Fruit fly (Drosophila melanogaster) whole organism, embryonic: ENCODE measurements around the gene CG14221.

ENCODE experiments used
- Atf3 ChIP-seq: fragments of 200-800 bp; sonication (Bioruptor generic); optimal IDR thresholded peaks from 3 replicates; lab custom pipeline; 2016; ENCODE audit warnings: missing biosample characterization, missing genetic modification characterization
- BtbVII ChIP-seq: fragments of 200-800 bp; sonication (Bioruptor generic); optimal IDR thresholded peaks from 3 replicates; lab custom pipeline; 2017; ENCODE audit warnings: missing biosample characterization, mild to moderate bottlenecking, missing genetic modification characterization
- Bteb2 ChIP-seq: fragments of 200-800 bp; sonication (Bioruptor generic); optimal IDR thresholded peaks from 2 replicates; lab custom pipeline; 2016; ENCODE audit warnings: missing biosample characterization, missing genetic modification characterization
- CG10462 ChIP-seq: fragments of 200-800 bp; sonication (Bioruptor generic); optimal IDR thresholded peaks from 2 replicates; lab custom pipeline; 2016; ENCODE audit warnings: missing biosample characterization, missing genetic modification characterization
- CG11247 ChIP-seq: fragments of 200-800 bp; sonication (Bioruptor generic); IDR thresholded peaks from 2 replicates; pipeline ENCODE4 v1.3.6; 2022; ENCODE audit warnings: missing biosample characterization, missing genetic modification characterization
- CG14050 ChIP-seq: fragments of 200-800 bp; sonication (Bioruptor generic); IDR thresholded peaks from 3 replicates; pipeline ENCODE4 v1.3.6; 2022; ENCODE audit warnings: missing biosample characterization, missing genetic modification characterization
- CG15011 ChIP-seq: fragments of 200-800 bp; sonication (Bioruptor generic); optimal IDR thresholded peaks from 3 replicates; lab custom pipeline; 2018; ENCODE audit warnings: missing biosample characterization, mild to moderate bottlenecking, missing genetic modification characterization
- CG1602 ChIP-seq: fragments of 200-800 bp; sonication (Bioruptor generic); optimal IDR thresholded peaks from 3 replicates; lab custom pipeline; 2016; ENCODE audit warnings: missing biosample characterization, missing genetic modification characterization
- CG16815 ChIP-seq: fragments of 200-800 bp; sonication (Bioruptor generic); optimal IDR thresholded peaks from 3 replicates; lab custom pipeline; 2017; ENCODE audit warnings: missing biosample characterization, mild to moderate bottlenecking, missing genetic modification characterization
- CG18262 ChIP-seq: fragments of 200-800 bp; optimal IDR thresholded peaks from 3 replicates; lab custom pipeline; 2019; ENCODE audit warnings: missing biosample characterization, mild to moderate bottlenecking, missing genetic modification characterization, moderate library complexity
- CG2712 ChIP-seq: fragments of 200-800 bp; optimal IDR thresholded peaks from 3 replicates; lab custom pipeline; 2019; ENCODE audit warnings: missing biosample characterization, mild to moderate bottlenecking, missing genetic modification characterization, moderate library complexity
- CG2889 ChIP-seq: fragments of 200-800 bp; sonication (Bioruptor generic); IDR thresholded peaks from 3 replicates; pipeline ENCODE4 v1.3.6; 2022; ENCODE audit warnings: missing biosample characterization, missing genetic modification characterization
- CG33557 ChIP-seq: fragments of 200-800 bp; sonication (Bioruptor generic); optimal IDR thresholded peaks from 2 replicates; lab custom pipeline; 2019; ENCODE audit warnings: missing biosample characterization, mild to moderate bottlenecking, missing genetic modification characterization, moderate library complexity
- CG34224 ChIP-seq: fragments of 200-800 bp; sonication (Bioruptor generic); IDR thresholded peaks from 3 replicates; pipeline ENCODE4 v1.3.6; 2022; ENCODE audit warnings: missing biosample characterization, missing genetic modification characterization; ENCODE audit not compliant: partially characterized antibody
- CG3838 ChIP-seq: fragments of 200-800 bp; sonication (Bioruptor generic); optimal IDR thresholded peaks from 3 replicates; lab custom pipeline; 2016; ENCODE audit warnings: missing biosample characterization, missing genetic modification characterization
- CG4404 ChIP-seq: fragments of 200-800 bp; sonication (Bioruptor generic); IDR thresholded peaks from 2 replicates; pipeline ENCODE4 v1.3.6; 2022; ENCODE audit warnings: missing biosample characterization, missing genetic modification characterization
- CG4617 ChIP-seq: fragments of 200-800 bp; sonication (Bioruptor generic); optimal IDR thresholded peaks from 3 replicates; lab custom pipeline; 2016; ENCODE audit warnings: missing biosample characterization, missing genetic modification characterization, borderline replicate concordance
- CG6683 ChIP-seq: fragments of 200-800 bp; sonication (Bioruptor generic); optimal IDR thresholded peaks from 2 replicates; lab custom pipeline; 2017; ENCODE audit warnings: missing biosample characterization, mild to moderate bottlenecking, missing genetic modification characterization, missing genetic modification reagents
- CG7372 ChIP-seq: fragments of 200-800 bp; sonication (Bioruptor generic); IDR thresholded peaks from 2 replicates; pipeline ENCODE4 v1.3.6; 2022; ENCODE audit warnings: missing biosample characterization, missing genetic modification characterization
- CTCF ChIP-seq: fragments of 200-800 bp; sonication (Bioruptor generic); optimal IDR thresholded peaks from 2 replicates; lab custom pipeline; 2017; ENCODE audit warnings: missing biosample characterization, mild to moderate bottlenecking, missing genetic modification characterization, moderate library complexity
- Dll ChIP-seq: fragments of 200-800 bp; sonication (Bioruptor generic); IDR thresholded peaks from 4 replicates; pipeline ENCODE4 v1.3.6; 2022; ENCODE audit warnings: missing biosample characterization, missing genetic modification characterization; ENCODE audit not compliant: partially characterized antibody
- Drgx ChIP-seq: fragments of 200-800 bp; sonication (Bioruptor generic); IDR thresholded peaks from 2 replicates; pipeline ENCODE4 v1.3.6; 2022; ENCODE audit warnings: missing biosample characterization, missing genetic modification characterization
- E2f1 ChIP-seq: fragments of 200-800 bp; sonication (Bioruptor generic); IDR thresholded peaks from 2 replicates; pipeline ENCODE4 v1.3.6; 2022; ENCODE audit warnings: missing biosample characterization, missing genetic modification characterization
- Eip74EF ChIP-seq, 2 experiments: fragments of 200-800 bp in 1 of 2; fragments of >200 bp in 1 of 2; sonication (Bioruptor generic) in 1 of 2; optimal IDR thresholded peaks; 2 replicates each; lab custom pipeline; 2017 to 2019; ENCODE audit warnings: missing biosample characterization in 2 of 2, missing genetic modification characterization in 2 of 2, mild to moderate bottlenecking in 1 of 2, moderate library complexity in 1 of 2
- HLH3B ChIP-seq: fragments of 200-800 bp; sonication (Bioruptor generic); IDR thresholded peaks from 2 replicates; pipeline ENCODE4 v1.3.6; 2022; ENCODE audit warnings: missing biosample characterization, missing genetic modification characterization
- HmgZ ChIP-seq: fragments of 200-800 bp; sonication (Bioruptor generic); optimal IDR thresholded peaks from 2 replicates; lab custom pipeline; 2018; ENCODE audit warnings: missing biosample characterization, mild to moderate bottlenecking, missing genetic modification characterization
- Hr3 ChIP-seq: fragments of 200-800 bp; sonication (Bioruptor generic); optimal IDR thresholded peaks from 3 replicates; lab custom pipeline; 2016; ENCODE audit warnings: missing biosample characterization, missing genetic modification characterization
- Hr39 ChIP-seq: fragments of >200 bp; optimal IDR thresholded peaks from 2 replicates; lab custom pipeline; 2017
- Med ChIP-seq: fragments of 200-800 bp; sonication (Bioruptor generic); peaks from one replicate; lab custom pipeline; 2016; ENCODE audit warnings: missing biosample characterization, missing genetic modification characterization, mild to moderate bottlenecking, inconsistent platforms, moderate library complexity
- Mrtf ChIP-seq: fragments of 200-800 bp; sonication (Bioruptor generic); IDR thresholded peaks from 3 replicates; pipeline ENCODE4 v1.3.6; 2022; ENCODE audit warnings: missing biosample characterization, missing genetic modification characterization
- Xrp1 ChIP-seq: fragments of 200-800 bp; sonication (Bioruptor generic); IDR thresholded peaks from 2 replicates; pipeline ENCODE4 v1.3.6; 2022; ENCODE audit warnings: missing biosample characterization, missing genetic modification characterization
- YL-1 ChIP-seq: fragments of 200-800 bp; sonication (Bioruptor generic); optimal IDR thresholded peaks from 3 replicates; lab custom pipeline; 2017; ENCODE audit warnings: missing biosample characterization, mild to moderate bottlenecking, missing genetic modification characterization
- br ChIP-seq: fragments of >200 bp; optimal IDR thresholded peaks from 2 replicates; lab custom pipeline; 2017
- cato ChIP-seq: fragments of 200-800 bp; sonication (Bioruptor generic); optimal IDR thresholded peaks from 2 replicates; lab custom pipeline; 2016; ENCODE audit warnings: missing biosample characterization, missing genetic modification characterization, borderline replicate concordance
- chif ChIP-seq, 2 experiments: fragments of 200-800 bp; sonication (Bioruptor generic); optimal IDR thresholded peaks; 3 replicates each; lab custom pipeline; 2016; ENCODE audit warnings: missing biosample characterization in 2 of 2, missing genetic modification characterization in 2 of 2
- en ChIP-seq: fragments of 200-800 bp; sonication (Bioruptor generic); optimal IDR thresholded peaks from 2 replicates; lab custom pipeline; 2016; ENCODE audit warnings: missing biosample characterization, missing genetic modification characterization
- eyg ChIP-seq: fragments of 200-800 bp; sonication (Bioruptor generic); optimal IDR thresholded peaks from 3 replicates; lab custom pipeline; 2016; ENCODE audit warnings: missing biosample characterization, missing genetic modification characterization
- fu2 ChIP-seq: fragments of 200-800 bp; sonication (Bioruptor generic); optimal IDR thresholded peaks from 2 replicates; lab custom pipeline; 2016; ENCODE audit warnings: missing biosample characterization, missing genetic modification characterization
- gro ChIP-seq: fragments of 200-800 bp; sonication (Bioruptor generic); optimal IDR thresholded peaks from 2 replicates; lab custom pipeline; 2016; ENCODE audit warnings: missing biosample characterization, missing genetic modification characterization
- hkb ChIP-seq, 2 experiments: fragments of 200-800 bp in 1 of 2; fragments of >200 bp in 1 of 2; sonication (Bioruptor generic) in 1 of 2; IDR thresholded peaks in 1 of 2; optimal IDR thresholded peaks in 1 of 2; 2 replicates each; pipeline versions ENCODE4 v1.3.6 to Lab custom; 2017 to 2022; ENCODE audit warnings: missing biosample characterization in 1 of 2, missing genetic modification characterization in 1 of 2
- hth ChIP-seq: fragments of >200 bp; optimal IDR thresholded peaks from 2 replicates; lab custom pipeline; 2017; ENCODE audit warnings: inconsistent platforms
- lov ChIP-seq, 2 experiments: fragments of 200-800 bp in 1 of 2; fragments of >200 bp in 1 of 2; sonication (Bioruptor generic) in 1 of 2; IDR thresholded peaks in 1 of 2; optimal IDR thresholded peaks in 1 of 2; 2 replicates in 1 of 2; 3 replicates in 1 of 2; pipeline versions ENCODE4 v1.3.6 to Lab custom; 2017 to 2022; ENCODE audit warnings: missing biosample characterization in 1 of 2, missing genetic modification characterization in 1 of 2
- pita ChIP-seq: fragments of 200-800 bp; sonication (Bioruptor generic); optimal IDR thresholded peaks from 2 replicates; lab custom pipeline; 2017; ENCODE audit warnings: missing biosample characterization, mild to moderate bottlenecking, missing genetic modification characterization
- sim ChIP-seq: fragments of 200-800 bp; sonication (Bioruptor generic); IDR thresholded peaks from 2 replicates; pipeline ENCODE4 v1.3.6; 2022; ENCODE audit warnings: missing biosample characterization, missing genetic modification characterization
- sima ChIP-seq: fragments of 200-800 bp; sonication (Bioruptor generic); optimal IDR thresholded peaks from 2 replicates; lab custom pipeline; 2016; ENCODE audit warnings: missing biosample characterization, missing genetic modification characterization
- so ChIP-seq: fragments of 200-800 bp; sonication (Bioruptor generic); IDR thresholded peaks from 3 replicates; pipeline ENCODE4 v1.3.6; 2022; ENCODE audit warnings: missing biosample characterization, missing genetic modification characterization
- sob ChIP-seq: fragments of 200-800 bp; sonication (Bioruptor generic); IDR thresholded peaks from 2 replicates; pipeline ENCODE4 v1.3.6; 2022; ENCODE audit warnings: missing biosample characterization, missing genetic modification characterization
- sqz ChIP-seq: fragments of 200-800 bp; sonication (Bioruptor generic); optimal IDR thresholded peaks from 3 replicates; lab custom pipeline; 2018; ENCODE audit warnings: missing biosample characterization, mild to moderate bottlenecking, missing genetic modification characterization
- stwl ChIP-seq: fragments of 200-800 bp; sonication (Bioruptor generic); optimal IDR thresholded peaks from 3 replicates; lab custom pipeline; 2018; ENCODE audit warnings: missing biosample characterization, mild to moderate bottlenecking, missing genetic modification characterization, moderate library complexity
- ttk ChIP-seq: fragments of 200-800 bp; sonication (Bioruptor generic); IDR thresholded peaks from 2 replicates; pipeline ENCODE4 v2.1.2; 2022; ENCODE audit warnings: missing biosample characterization, missing genetic modification characterization
- vvl ChIP-seq: fragments of 200-800 bp; sonication (Bioruptor generic); IDR thresholded peaks from 2 replicates; pipeline ENCODE4 v1.3.6; 2022; ENCODE audit warnings: missing biosample characterization, missing genetic modification characterization

The CG14221 gene

dm6 chrX:19637434-19638327 lies 16.6 kb upstream of the CG14221 start:
- TF ChIP-seq pita (GFP tag; lab: Kevin White, UChicago): no peak
- no peak for TF ChIP-seq CTCF (GFP tag; lab: Kevin White, UChicago)
- no peak for TF ChIP-seq CG10462 (GFP tag; lab: Kevin White, UChicago)
- TF ChIP-seq stwl (tag; lab: Kevin White, UChicago): no peak
- TF ChIP-seq CG2712 (tag; lab: Kevin White, UChicago): no peak
- TF ChIP-seq BtbVII (GFP tag; lab: Kevin White, UChicago): no peak
- no peak for TF ChIP-seq CG14050
- TF ChIP-seq Hr3 (GFP tag; lab: Kevin White, UChicago): no peak
- TF ChIP-seq CG3838 (GFP tag; lab: Kevin White, UChicago): no peak
- no peak for TF ChIP-seq CG15011 (GFP tag; lab: Kevin White, UChicago)
- peak; percentile 15 for TF ChIP-seq HmgZ
- TF ChIP-seq sqz (GFP tag; lab: Kevin White, UChicago): no peak
- TF ChIP-seq Mrtf (GFP tag; lab: Robert Waterston, UW): no peak
- TF ChIP-seq so (GFP tag; lab: Robert Waterston, UW): no peak
- no peak for TF ChIP-seq CG2889 (GFP tag; lab: Robert Waterston, UW)
- no peak for TF ChIP-seq sima (GFP tag; lab: Kevin White, UChicago)
- TF ChIP-seq Eip74EF (GFP tag; optimal IDR thresholded peaks at IDR 0.05; lab: Kevin White, UChicago): no peak
- no peak for TF ChIP-seq Xrp1 (GFP tag; lab: Robert Waterston, UW)
- TF ChIP-seq HLH3B (GFP tag; lab: Robert Waterston, UW): no peak
- TF ChIP-seq Dll: 0 out of 4 replicates have a peak, but pooled peaks have one; percentile 15
- no peak for TF ChIP-seq Hr39
- TF ChIP-seq Bteb2 (GFP tag; lab: Kevin White, UChicago): no peak
- no peak for TF ChIP-seq hth (lab: Kevin White, UChicago)
- TF ChIP-seq en: no peak
- no peak for TF ChIP-seq fu2 (GFP tag; lab: Kevin White, UChicago)
- TF ChIP-seq CG11247 (GFP tag; lab: Robert Waterston, UW): no peak
- TF ChIP-seq eyg (GFP tag; lab: Kevin White, UChicago): no peak
- TF ChIP-seq chif (GFP tag; optimal IDR thresholded peaks at IDR 0.05; lab: Kevin White, UChicago): no peak
- TF ChIP-seq vvl (GFP tag; lab: Robert Waterston, UW): no peak
- 0 out of 2 replicates have a peak, but pooled peaks have one; percentile 11 for TF ChIP-seq Drgx (GFP tag; lab: Robert Waterston, UW)
- no peak for TF ChIP-seq Atf3 (GFP tag; lab: Kevin White, UChicago)
- TF ChIP-seq sob (GFP tag; lab: Robert Waterston, UW): no peak
- no peak for TF ChIP-seq CG4404 (GFP tag; lab: Robert Waterston, UW)
- 0 out of 3 replicates have a peak, but pooled peaks have one; percentile 21 for TF ChIP-seq CG34224 (GFP tag; lab: Robert Waterston, UW)
- TF ChIP-seq CG16815 (GFP tag; lab: Kevin White, UChicago): no peak
- no peak for TF ChIP-seq CG33557 (GFP tag; lab: Kevin White, UChicago)
- no peak for TF ChIP-seq CG18262 (tag; lab: Kevin White, UChicago)
- TF ChIP-seq ttk (GFP tag; lab: Robert Waterston, UW): no peak
- peak; percentile 79 for TF ChIP-seq Med (GFP tag; lab: Kevin White, UChicago)
- no peak for TF ChIP-seq gro (GFP tag; lab: Kevin White, UChicago)
- no peak for TF ChIP-seq CG6683 (GFP tag; lab: Kevin White, UChicago)
- TF ChIP-seq hkb (optimal IDR thresholded peaks at IDR 0.05; lab: Kevin White, UChicago): no peak
- TF ChIP-seq hkb (GFP tag; IDR thresholded peaks at IDR 0.05; lab: Robert Waterston, UW): no peak
- no peak for TF ChIP-seq cato (GFP tag; lab: Kevin White, UChicago)
- no peak for TF ChIP-seq CG4617 (GFP tag; lab: Kevin White, UChicago)
- TF ChIP-seq CG1602 (GFP tag; lab: Kevin White, UChicago): no peak
- no peak for TF ChIP-seq br (lab: Kevin White, UChicago)
- TF ChIP-seq lov (optimal IDR thresholded peaks at IDR 0.05; lab: Kevin White, UChicago): no peak
- no peak for TF ChIP-seq lov (GFP tag; IDR thresholded peaks at IDR 0.05; lab: Robert Waterston, UW)
- no peak for TF ChIP-seq E2f1 (GFP tag; lab: Robert Waterston, UW)
- no peak for TF ChIP-seq sim (GFP tag; lab: Robert Waterston, UW)
- no peak for TF ChIP-seq CG7372
- TF ChIP-seq YL-1 (GFP tag; lab: Kevin White, UChicago): peak; percentile 18
